Fruit fly (Drosophila melanogaster) Kc167 (cell line): ENCODE data around the gene CG12945.

Experiments used
- Myc ChIP-seq: fragments of >200 bp; optimal IDR thresholded peaks from 2 replicates; lab custom pipeline; 2017; ENCODE audit warnings: missing external identifiers
- Sin3A ChIP-seq: fragments of >200 bp; optimal IDR thresholded peaks from 2 replicates; lab custom pipeline; 2018; ENCODE audit warnings: missing external identifiers
- h ChIP-seq: fragments of >200 bp; optimal IDR thresholded peaks from 3 replicates; lab custom pipeline; 2018; ENCODE audit warnings: missing external identifiers
- insv ChIP-seq: fragments of >200 bp; optimal IDR thresholded peaks from 3 replicates; lab custom pipeline; 2018; ENCODE audit warnings: missing external identifiers
- psq ChIP-seq: fragments of >200 bp; optimal IDR thresholded peaks from 2 replicates; lab custom pipeline; 2017; ENCODE audit warnings: missing external identifiers
- ttk ChIP-seq: sonication (Bioruptor generic); optimal IDR thresholded peaks from 2 replicates; lab custom pipeline; 2017; ENCODE audit warnings: missing external identifiers

dm6 chr3R:9800644-9801330, 9.8 kb upstream of the CG12945 start, which contains the start of the genes CG9467 and CG8526:
- TF ChIP-seq psq (lab: Kevin White, UChicago) = no peak
- no peak for TF ChIP-seq Myc (lab: Kevin White, UChicago)
- no peak for TF ChIP-seq Sin3A (lab: Kevin White, UChicago)
- no peak for TF ChIP-seq ttk
- TF ChIP-seq insv (lab: Kevin White, UChicago) = no peak
- no peak for TF ChIP-seq h (lab: Kevin White, UChicago)
